Fruit fly (Drosophila melanogaster) whole organism, embryonic: ENCODE data around the gene CG3604.
A peak's percentile ranks its signal among the peaks of the same experiment; 100 is the strongest.

ENCODE experiments used
- Blimp-1 ChIP-seq: fragments of 200-800 bp; sonication (Bioruptor generic); optimal IDR thresholded peaks from 3 replicates; lab custom pipeline; 2018; ENCODE audit warnings: missing biosample characterization, missing genetic modification characterization, mild to moderate bottlenecking, moderate library complexity, missing genetic modification reagents
- CG10209 ChIP-seq: fragments of 200-800 bp; sonication (Bioruptor generic); optimal IDR thresholded peaks from 3 replicates; lab custom pipeline; 2017; ENCODE audit warnings: missing biosample characterization, mild to moderate bottlenecking, missing genetic modification characterization, missing genetic modification reagents
- CG11504 ChIP-seq: fragments of 200-800 bp; sonication (Bioruptor generic); optimal IDR thresholded peaks from 3 replicates; lab custom pipeline; 2019; ENCODE audit warnings: missing biosample characterization, mild to moderate bottlenecking, missing genetic modification characterization, moderate library complexity
- CG12104 ChIP-seq: fragments of 200-800 bp; sonication (Bioruptor generic); optimal IDR thresholded peaks from 3 replicates; lab custom pipeline; 2016; ENCODE audit warnings: missing biosample characterization, missing genetic modification characterization
- CG13296 ChIP-seq: fragments of 200-800 bp; sonication (Bioruptor generic); optimal IDR thresholded peaks from 3 replicates; lab custom pipeline; 2018; ENCODE audit warnings: missing biosample characterization, mild to moderate bottlenecking, missing genetic modification characterization
- CG14441 ChIP-seq: fragments of 200-800 bp; sonication (Bioruptor generic); IDR thresholded peaks from 2 replicates; pipeline ENCODE4 v1.3.6; 2022; ENCODE audit warnings: missing biosample characterization, missing genetic modification characterization
- CG15601 ChIP-seq: fragments of 200-800 bp; sonication (Bioruptor generic); optimal IDR thresholded peaks from 3 replicates; lab custom pipeline; 2019; ENCODE audit warnings: missing biosample characterization, mild to moderate bottlenecking, missing genetic modification characterization, moderate library complexity
- CG1603 ChIP-seq: fragments of 200-800 bp; sonication (Bioruptor generic); optimal IDR thresholded peaks from 2 replicates; lab custom pipeline; 2019; ENCODE audit warnings: missing biosample characterization, mild to moderate bottlenecking, missing genetic modification characterization, moderate library complexity
- CG17328 ChIP-seq: fragments of 200-800 bp; sonication (Bioruptor generic); IDR thresholded peaks from 2 replicates; pipeline ENCODE4 v1.3.6; 2022; ENCODE audit warnings: missing biosample characterization, missing genetic modification characterization
- CG17385 ChIP-seq: fragments of 200-800 bp; sonication (Bioruptor generic); optimal IDR thresholded peaks from 3 replicates; lab custom pipeline; 2018; ENCODE audit warnings: missing biosample characterization, mild to moderate bottlenecking, missing genetic modification characterization
- CG18476 ChIP-seq: fragments of 200-800 bp; sonication (Bioruptor generic); optimal IDR thresholded peaks from 2 replicates; lab custom pipeline; 2016; ENCODE audit warnings: missing biosample characterization, mild to moderate bottlenecking, missing genetic modification characterization
- CG2202 ChIP-seq: fragments of 200-800 bp; sonication (Bioruptor generic); optimal IDR thresholded peaks from 2 replicates; lab custom pipeline; 2018; ENCODE audit warnings: missing biosample characterization, mild to moderate bottlenecking, missing genetic modification characterization
- CG2678 ChIP-seq: fragments of 200-800 bp; sonication (Bioruptor generic); optimal IDR thresholded peaks from 3 replicates; lab custom pipeline; 2019; ENCODE audit warnings: missing biosample characterization, mild to moderate bottlenecking, missing genetic modification characterization, moderate library complexity
- CG2712 ChIP-seq: fragments of 200-800 bp; optimal IDR thresholded peaks from 3 replicates; lab custom pipeline; 2019; ENCODE audit warnings: missing biosample characterization, mild to moderate bottlenecking, missing genetic modification characterization, moderate library complexity
- CG3407 ChIP-seq: fragments of 200-800 bp; sonication (Bioruptor generic); optimal IDR thresholded peaks from 2 replicates; lab custom pipeline; 2018; ENCODE audit warnings: missing biosample characterization, mild to moderate bottlenecking, missing genetic modification characterization
- CG34422 ChIP-seq: fragments of 200-800 bp; sonication (Bioruptor generic); IDR thresholded peaks from 3 replicates; pipeline ENCODE4 v1.3.6; 2022; ENCODE audit warnings: missing biosample characterization, missing genetic modification characterization
- CG4424 ChIP-seq: fragments of 200-800 bp; sonication (Bioruptor generic); optimal IDR thresholded peaks from 3 replicates; lab custom pipeline; 2016; ENCODE audit warnings: missing biosample characterization, missing genetic modification characterization
- D ChIP-seq, 2 experiments: fragments of 200-800 bp in 1 of 2; fragments of >200 bp in 1 of 2; sonication (Bioruptor generic) in 1 of 2; optimal IDR thresholded peaks; 2 replicates in 1 of 2; 3 replicates in 1 of 2; lab custom pipeline; 2017; ENCODE audit warnings: mild to moderate bottlenecking in 1 of 2, missing biosample characterization in 1 of 2, missing genetic modification characterization in 1 of 2, missing genetic modification reagents in 1 of 2
- Dad ChIP-seq: fragments of 200-800 bp; sonication (Bioruptor generic); optimal IDR thresholded peaks from 3 replicates; lab custom pipeline; 2016; ENCODE audit warnings: missing biosample characterization, missing genetic modification characterization
- Drgx ChIP-seq: fragments of 200-800 bp; sonication (Bioruptor generic); IDR thresholded peaks from 2 replicates; pipeline ENCODE4 v1.3.6; 2022; ENCODE audit warnings: missing biosample characterization, missing genetic modification characterization
- HLH3B ChIP-seq: fragments of 200-800 bp; sonication (Bioruptor generic); IDR thresholded peaks from 2 replicates; pipeline ENCODE4 v1.3.6; 2022; ENCODE audit warnings: missing biosample characterization, missing genetic modification characterization
- Hr51 ChIP-seq, 2 experiments: fragments of 200-800 bp; sonication (Bioruptor generic); optimal IDR thresholded peaks; 2 replicates in 1 of 2; 3 replicates in 1 of 2; lab custom pipeline; 2016 to 2018; ENCODE audit warnings: missing biosample characterization in 2 of 2, missing genetic modification characterization in 2 of 2, mild to moderate bottlenecking in 1 of 2, moderate library complexity in 1 of 2
- Hr78 ChIP-seq, 2 experiments: fragments of 200-800 bp in 1 of 2; fragments of >200 bp in 1 of 2; sonication (Bioruptor generic) in 1 of 2; optimal IDR thresholded peaks; 2 replicates each; lab custom pipeline; 2017 to 2019; ENCODE audit warnings: missing biosample characterization in 2 of 2, missing genetic modification characterization in 2 of 2, mild to moderate bottlenecking in 1 of 2, moderate library complexity in 1 of 2
- Lim3 ChIP-seq: fragments of 200-800 bp; sonication (Bioruptor generic); IDR thresholded peaks from 2 replicates; pipeline ENCODE4 v1.3.6; 2022; ENCODE audit warnings: missing biosample characterization, missing genetic modification characterization
- Med ChIP-seq: fragments of 200-800 bp; sonication (Bioruptor generic); peaks from one replicate; lab custom pipeline; 2016; ENCODE audit warnings: missing biosample characterization, missing genetic modification characterization, mild to moderate bottlenecking, inconsistent platforms, moderate library complexity
- Optix ChIP-seq: fragments of 200-800 bp; sonication (Bioruptor generic); IDR thresholded peaks from 3 replicates; pipeline ENCODE4 v1.3.6; 2022; ENCODE audit warnings: missing biosample characterization, missing genetic modification characterization
- Ptx1 ChIP-seq: fragments of 200-800 bp; sonication (Bioruptor generic); IDR thresholded peaks from 2 replicates; pipeline ENCODE4 v1.3.6; 2022; ENCODE audit warnings: missing biosample characterization, missing genetic modification characterization
- Sox100B ChIP-seq: fragments of 200-800 bp; sonication (Bioruptor generic); optimal IDR thresholded peaks from 3 replicates; lab custom pipeline; 2018; ENCODE audit warnings: missing biosample characterization, mild to moderate bottlenecking, missing genetic modification characterization
- Trl ChIP-seq, 3 experiments: fragments of >200 bp in 2 of 3; fragments of 200-800 bp in 1 of 3; sonication (Bioruptor generic) in 1 of 3; optimal IDR thresholded peaks; 2 replicates in 1 of 3; 3 replicates in 2 of 3; lab custom pipeline; 2016 to 2017; ENCODE audit warnings: missing biosample characterization in 1 of 3, missing genetic modification characterization in 1 of 3
- Vsx1 ChIP-seq: fragments of 200-800 bp; sonication (Bioruptor generic); optimal IDR thresholded peaks from 2 replicates; lab custom pipeline; 2017; ENCODE audit warnings: missing biosample characterization, mild to moderate bottlenecking, missing genetic modification characterization, missing genetic modification reagents
- Xrp1 ChIP-seq: fragments of 200-800 bp; sonication (Bioruptor generic); IDR thresholded peaks from 2 replicates; pipeline ENCODE4 v1.3.6; 2022; ENCODE audit warnings: missing biosample characterization, missing genetic modification characterization
- cato ChIP-seq: fragments of 200-800 bp; sonication (Bioruptor generic); optimal IDR thresholded peaks from 2 replicates; lab custom pipeline; 2016; ENCODE audit warnings: missing biosample characterization, missing genetic modification characterization, borderline replicate concordance
- ci ChIP-seq: fragments of 200-800 bp; sonication (Bioruptor generic); IDR thresholded peaks from 3 replicates; pipeline ENCODE4 v1.3.6; 2022; ENCODE audit warnings: missing biosample characterization, missing genetic modification characterization
- esg ChIP-seq: fragments of 200-800 bp; sonication (Bioruptor generic); conservative IDR thresholded peaks from 2 replicates; pipeline ENCODE4 v1.3.6; 2022; ENCODE audit warnings: missing biosample characterization, missing genetic modification characterization
- fd64A ChIP-seq: fragments of 200-800 bp; sonication (Bioruptor generic); optimal IDR thresholded peaks from 3 replicates; lab custom pipeline; 2018; ENCODE audit warnings: missing biosample characterization, mild to moderate bottlenecking, missing genetic modification characterization
- gcm ChIP-seq: fragments of 200-800 bp; sonication (Bioruptor generic); optimal IDR thresholded peaks from 2 replicates; lab custom pipeline; 2019; ENCODE audit warnings: missing biosample characterization, mild to moderate bottlenecking, missing genetic modification characterization, moderate library complexity
- gem ChIP-seq: fragments of 200-800 bp; sonication (Bioruptor generic); optimal IDR thresholded peaks from 2 replicates; lab custom pipeline; 2019; ENCODE audit warnings: missing biosample characterization, mild to moderate bottlenecking, missing genetic modification characterization, moderate library complexity
- gsb-n ChIP-seq: fragments of 200-800 bp; sonication (Bioruptor generic); optimal IDR thresholded peaks from 3 replicates; lab custom pipeline; 2018; ENCODE audit warnings: missing biosample characterization, mild to moderate bottlenecking, missing genetic modification characterization
- jigr1 ChIP-seq: fragments of 200-800 bp; sonication (Bioruptor generic); IDR thresholded peaks from 3 replicates; pipeline ENCODE4 v1.3.6; 2022; ENCODE audit warnings: missing biosample characterization, missing genetic modification characterization
- jing ChIP-seq: fragments of 200-800 bp; sonication (Bioruptor generic); optimal IDR thresholded peaks from 2 replicates; lab custom pipeline; 2018; ENCODE audit warnings: missing biosample characterization, mild to moderate bottlenecking, missing genetic modification characterization
- lbe ChIP-seq: fragments of 200-800 bp; sonication (Bioruptor generic); optimal IDR thresholded peaks from 2 replicates; lab custom pipeline; 2016; ENCODE audit warnings: missing biosample characterization, mild to moderate bottlenecking, missing genetic modification characterization
- onecut ChIP-seq: fragments of 200-800 bp; sonication (Bioruptor generic); IDR thresholded peaks from 2 replicates; pipeline ENCODE4 v1.3.6; 2022; ENCODE audit warnings: missing biosample characterization, missing genetic modification characterization
- ro ChIP-seq: fragments of 200-800 bp; sonication (Bioruptor generic); IDR thresholded peaks from 2 replicates; pipeline ENCODE4 v1.3.6; 2022; ENCODE audit warnings: missing biosample characterization, missing genetic modification characterization
- salm ChIP-seq: fragments of 200-800 bp; sonication (Bioruptor generic); optimal IDR thresholded peaks from 2 replicates; lab custom pipeline; 2018; ENCODE audit warnings: missing biosample characterization, mild to moderate bottlenecking, missing genetic modification characterization
- vvl ChIP-seq: fragments of 200-800 bp; sonication (Bioruptor generic); IDR thresholded peaks from 2 replicates; pipeline ENCODE4 v1.3.6; 2022; ENCODE audit warnings: missing biosample characterization, missing genetic modification characterization
- wek ChIP-seq: fragments of 200-800 bp; sonication (Bioruptor generic); optimal IDR thresholded peaks from 3 replicates; lab custom pipeline; 2018; ENCODE audit warnings: missing biosample characterization, mild to moderate bottlenecking, missing genetic modification characterization, moderate library complexity

Gene CG3604

dm6 chr2L:3647521-3648172 is 50.0 kb downstream of the CG3604 start:
- TF ChIP-seq CG2712, result peak; percentile 26
- TF ChIP-seq CG17385 (GFP tag; lab: Kevin White, UChicago), result peak; percentile 13
- peak; percentile 6 for TF ChIP-seq CG10209 (GFP tag; lab: Kevin White, UChicago)
- peak; percentile 56 for TF ChIP-seq CG3407 (GFP tag; lab: Kevin White, UChicago)
- TF ChIP-seq fd64A (GFP tag; lab: Kevin White, UChicago), result peak; percentile 21
- no peak for TF ChIP-seq jigr1 (GFP tag; lab: Robert Waterston, UW)
- TF ChIP-seq Dad (GFP tag; lab: Kevin White, UChicago), result no peak
- TF ChIP-seq ci (GFP tag; lab: Robert Waterston, UW), result 0 out of 3 replicates have a peak, but pooled peaks have one; percentile 39
- TF ChIP-seq gcm (GFP tag; lab: Kevin White, UChicago), result peak; percentile 2
- TF ChIP-seq CG11504 (tag; lab: Kevin White, UChicago), result peak; percentile 30
- TF ChIP-seq CG1603, result peak; percentile 40
- TF ChIP-seq cato (GFP tag; lab: Kevin White, UChicago), result peak; percentile 7
- TF ChIP-seq jing (GFP tag; lab: Kevin White, UChicago), result no peak
- peak; percentile 28; the same call in 1 of the 2 replicates for TF ChIP-seq vvl
- 0 out of 2 replicates have a peak, but pooled peaks have one; percentile 26 for TF ChIP-seq CG14441 (GFP tag; lab: Robert Waterston, UW)
- peak; percentile 21; the same call in 1 of the 2 replicates for TF ChIP-seq CG17328 (GFP tag; lab: Robert Waterston, UW)
- no peak for TF ChIP-seq CG34422 (GFP tag; lab: Robert Waterston, UW)
- peak; percentile 64 for TF ChIP-seq Med (GFP tag; lab: Kevin White, UChicago)
- 0 out of 2 replicates have a peak, but pooled peaks have one; percentile 30 for TF ChIP-seq Xrp1
- peak; percentile 34 for TF ChIP-seq Vsx1 (GFP tag; lab: Kevin White, UChicago)
- 0 out of 2 replicates have a peak, but pooled peaks have one; percentile 30 for TF ChIP-seq Ptx1
- no peak for TF ChIP-seq Optix
- TF ChIP-seq CG4424 (GFP tag; lab: Kevin White, UChicago), result peak; percentile 16
- TF ChIP-seq HLH3B, result 0 out of 2 replicates have a peak, but pooled peaks have one; percentile 4
- TF ChIP-seq lbe, result peak; percentile 16
- no peak for TF ChIP-seq Lim3 (GFP tag; lab: Robert Waterston, UW)
- TF ChIP-seq gsb-n (tag; lab: Kevin White, UChicago), result peak; percentile 47
- no peak for TF ChIP-seq CG12104 (GFP tag; lab: Kevin White, UChicago)
- peak; percentile 24 for TF ChIP-seq gem (tag; lab: Kevin White, UChicago)
- TF ChIP-seq ro, result no peak
- no peak for TF ChIP-seq CG18476 (GFP tag; lab: Kevin White, UChicago)
- no peak for TF ChIP-seq D (optimal IDR thresholded peaks at IDR 0.05; lab: Kevin White, UChicago)
- TF ChIP-seq D (GFP tag; optimal IDR thresholded peaks at IDR 0.05; lab: Kevin White, UChicago), result peak; percentile 19
- TF ChIP-seq CG2678 (tag; lab: Kevin White, UChicago), result peak; percentile 29
- TF ChIP-seq Hr51 (GFP tag; optimal IDR thresholded peaks at IDR 0.05; lab: Kevin White, UChicago), result peak in 1 of 2 experiments; percentile 26
- TF ChIP-seq Hr78 (GFP tag; optimal IDR thresholded peaks at IDR 0.05; lab: Kevin White, UChicago), result peak in 1 of 2 experiments; percentile 47
- TF ChIP-seq Blimp-1, result peak; percentile 3
- peak; percentile 7 for TF ChIP-seq salm (tag; lab: Kevin White, UChicago)
- peak; percentile 29 for TF ChIP-seq wek (GFP tag; lab: Kevin White, UChicago)
- peak; percentile 70 for TF ChIP-seq Drgx (GFP tag; lab: Robert Waterston, UW)
- peak; percentile 60 for TF ChIP-seq CG15601
- TF ChIP-seq Sox100B (GFP tag; lab: Kevin White, UChicago), result peak; percentile 42
- peak; percentile 45 for TF ChIP-seq CG2202
- no peak for TF ChIP-seq esg
- no peak for TF ChIP-seq Trl (optimal IDR thresholded peaks at IDR 0.05; lab: Kevin White, UChicago)
- TF ChIP-seq Trl (GFP tag; optimal IDR thresholded peaks at IDR 0.05; lab: Kevin White, UChicago), result no peak
- TF ChIP-seq CG13296 (GFP tag; lab: Kevin White, UChicago), result no peak
- TF ChIP-seq onecut (GFP tag; lab: Robert Waterston, UW), result peak; percentile 26
